Worm (Caenorhabditis elegans) whole organism, young adult: Measurements from ENCODE around the gene smap-1.

Experiments used
- ceh-27 ChIP-seq: fragments of 200-800 bp; sonication (Bioruptor generic); optimal IDR thresholded peaks from 2 replicates; lab custom pipeline; 2018; ENCODE audit warnings: mild to moderate bottlenecking, missing genetic modification characterization, moderate library complexity, missing compliant biosample characterization
- lsy-27 ChIP-seq: sonication (generic microtip); optimal IDR thresholded peaks from 2 replicates; lab custom pipeline; 2017; ENCODE audit warnings: missing genetic modification characterization, mild to moderate bottlenecking, missing compliant biosample characterization, antibody characterized with exemption, missing genotype, borderline replicate concordance; ENCODE audit not compliant: insufficient read depth
- nhr-90 ChIP-seq: sonication (generic microtip); optimal IDR thresholded peaks from 2 replicates; lab custom pipeline; 2016; ENCODE audit warnings: missing genotype, mild to moderate bottlenecking, missing genetic modification characterization, missing compliant biosample characterization
- unc-130 ChIP-seq: sonication (generic microtip); optimal IDR thresholded peaks from 2 replicates; lab custom pipeline; 2016; ENCODE audit warnings: missing genetic modification reagents, missing genetic modification characterization, missing compliant biosample characterization

DNA sequence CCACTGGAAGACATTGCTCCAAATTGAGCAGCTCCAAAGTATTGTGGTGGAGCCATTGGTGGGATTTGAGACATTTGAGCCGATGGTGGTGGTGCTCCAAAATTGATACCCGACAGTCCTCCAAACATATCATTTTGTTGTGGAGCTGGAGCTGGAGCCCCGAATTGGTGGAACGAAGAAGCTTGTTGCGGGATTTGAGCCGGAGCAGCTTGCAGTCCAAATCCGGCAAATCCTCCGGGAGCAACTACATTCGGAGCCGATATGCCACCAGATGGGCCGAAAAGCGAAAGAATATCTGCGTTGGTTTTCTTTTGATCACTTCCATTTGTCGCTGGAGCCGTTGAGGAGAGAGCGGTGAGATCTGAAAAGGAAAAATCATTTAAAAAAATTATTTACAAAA lies 1.5 kb downstream of the smap-1 start:
- TF ChIP-seq nhr-90 (no peak), ceh-27 (GFP tag; lab: Kevin White, UChicago) (no peak), lsy-27 (tag; lab: Kevin White, UChicago) (no peak), unc-130 (GFP tag; lab: Kevin White, UChicago) (no peak)
